Worm (Caenorhabditis elegans) whole organism, mixed stage, embryonic: Measurements from ENCODE around the gene F31B12.4.

Experiments
- M03D4.4 ChIP-seq: sonication (generic microtip); optimal IDR thresholded peaks from 2 replicates; lab custom pipeline; 2017; ENCODE audit warnings: mild to moderate bottlenecking, missing genetic modification characterization, missing compliant biosample characterization
- bed-3 ChIP-seq: fragments of 200-800 bp; sonication (Bioruptor generic); optimal IDR thresholded peaks from 3 replicates; lab custom pipeline; 2018; ENCODE audit warnings: mild to moderate bottlenecking, missing genetic modification characterization, moderate library complexity, missing compliant biosample characterization
- blmp-1 ChIP-seq: fragments of 150-350 bp; optimal IDR thresholded peaks from 2 replicates; lab custom pipeline; 2014; ENCODE audit warnings: missing biosample characterization, missing genetic modification characterization
- ceh-43 ChIP-seq: fragments of 200-800 bp; sonication (Bioruptor generic); optimal IDR thresholded peaks from 2 replicates; lab custom pipeline; 2018; ENCODE audit warnings: mild to moderate bottlenecking, missing genetic modification characterization, moderate library complexity, missing compliant biosample characterization
- ceh-83 ChIP-seq: fragments of 200-800 bp; sonication (Bioruptor generic); optimal IDR thresholded peaks from 2 replicates; lab custom pipeline; 2018; ENCODE audit warnings: mild to moderate bottlenecking, missing genetic modification characterization, missing compliant biosample characterization
- ces-1 ChIP-seq: fragments of 150-350 bp; optimal IDR thresholded peaks from 2 replicates; lab custom pipeline; 2014; ENCODE audit warnings: missing biosample characterization, missing genetic modification reagents, missing genetic modification characterization
- cnd-1 ChIP-seq: fragments of 200-800 bp; sonication (Bioruptor generic); optimal IDR thresholded peaks from 2 replicates; lab custom pipeline; 2018; ENCODE audit warnings: mild to moderate bottlenecking, missing genetic modification characterization, missing compliant biosample characterization
- drap-1 ChIP-seq: fragments of 200-800 bp; sonication (Bioruptor generic); optimal IDR thresholded peaks from 3 replicates; lab custom pipeline; 2018; ENCODE audit warnings: mild to moderate bottlenecking, missing genetic modification characterization, missing compliant biosample characterization
- elt-3 ChIP-seq: fragments of 150-350 bp; optimal IDR thresholded peaks from 2 replicates; lab custom pipeline; 2014; ENCODE audit warnings: missing biosample characterization, missing genetic modification characterization
- flh-1 ChIP-seq: fragments of 200-800 bp; sonication (Bioruptor generic); optimal IDR thresholded peaks from 2 replicates; lab custom pipeline; 2018; ENCODE audit warnings: mild to moderate bottlenecking, missing genetic modification characterization, moderate library complexity, missing compliant biosample characterization
- ham-2 ChIP-seq: fragments of 200-800 bp; sonication (Bioruptor generic); optimal IDR thresholded peaks from 2 replicates; lab custom pipeline; 2018; ENCODE audit warnings: mild to moderate bottlenecking, missing genetic modification characterization, missing compliant biosample characterization
- hlh-1 ChIP-seq: fragments of 150-350 bp; optimal IDR thresholded peaks from 2 replicates; lab custom pipeline; 2014; ENCODE audit warnings: missing biosample characterization, missing genetic modification reagents, missing genetic modification characterization
- lin-32 ChIP-seq: fragments of 200-800 bp; sonication (Bioruptor generic); optimal IDR thresholded peaks from 2 replicates; lab custom pipeline; 2018; ENCODE audit warnings: mild to moderate bottlenecking, missing genetic modification characterization, missing compliant biosample characterization
- lsy-2 ChIP-seq: fragments of 150-350 bp; optimal IDR thresholded peaks from 2 replicates; lab custom pipeline; 2014; ENCODE audit warnings: missing biosample characterization, missing genetic modification characterization
- mab-5 ChIP-seq: fragments of 150-350 bp; optimal IDR thresholded peaks from 2 replicates; lab custom pipeline; 2014; ENCODE audit warnings: missing biosample characterization, missing genetic modification characterization
- mep-1 ChIP-seq: fragments of 150-350 bp; optimal IDR thresholded peaks from 2 replicates; lab custom pipeline; 2017; ENCODE audit warnings: missing biosample characterization, missing genetic modification reagents, missing genetic modification characterization, inconsistent platforms
- mls-2 ChIP-seq: sonication (generic microtip); optimal IDR thresholded peaks from 2 replicates; lab custom pipeline; 2016; ENCODE audit warnings: mild to moderate bottlenecking, missing genetic modification characterization, moderate library complexity, missing compliant biosample characterization
- nhr-12 ChIP-seq: fragments of 150-350 bp; optimal IDR thresholded peaks from 2 replicates; lab custom pipeline; 2014; ENCODE audit warnings: missing biosample characterization, missing genetic modification characterization
- nhr-2 ChIP-seq: fragments of 150-350 bp; optimal IDR thresholded peaks from 2 replicates; lab custom pipeline; 2014; ENCODE audit warnings: missing biosample characterization, missing genetic modification characterization
- nhr-237 ChIP-seq: fragments of 150-350 bp; optimal IDR thresholded peaks from 2 replicates; lab custom pipeline; 2014; ENCODE audit warnings: missing biosample characterization, missing genetic modification characterization
- nhr-28 ChIP-seq: fragments of 150-350 bp; optimal IDR thresholded peaks from 2 replicates; lab custom pipeline; 2014; ENCODE audit warnings: missing biosample characterization, missing genetic modification characterization
- nhr-76 ChIP-seq: sonication (generic microtip); optimal IDR thresholded peaks from 2 replicates; lab custom pipeline; 2017; ENCODE audit warnings: missing biosample characterization, missing genetic modification characterization
- pha-4 ChIP-seq: fragments of 150-350 bp; optimal IDR thresholded peaks from 2 replicates; lab custom pipeline; 2018; ENCODE audit warnings: missing biosample characterization, missing genetic modification reagents, missing genetic modification characterization
- sem-2 ChIP-seq: fragments of 200-800 bp; sonication (Bioruptor generic); optimal IDR thresholded peaks from 2 replicates; lab custom pipeline; 2018; ENCODE audit warnings: mild to moderate bottlenecking, missing genetic modification characterization, missing compliant biosample characterization
- snpc-4 ChIP-seq: fragments of 150-350 bp; optimal IDR thresholded peaks from 2 replicates; lab custom pipeline; 2014; ENCODE audit warnings: missing biosample characterization, missing genetic modification characterization
- tbx-8 ChIP-seq: fragments of 200-800 bp; sonication (Bioruptor generic); optimal IDR thresholded peaks from 2 replicates; lab custom pipeline; 2018; ENCODE audit warnings: mild to moderate bottlenecking, missing genetic modification characterization, moderate library complexity, missing compliant biosample characterization
- unc-120 ChIP-seq: sonication (generic microtip); optimal IDR thresholded peaks from 2 replicates; lab custom pipeline; 2017; ENCODE audit warnings: missing genetic modification characterization, missing compliant biosample characterization; ENCODE audit not compliant: poor library complexity, severe bottlenecking
- unc-39 ChIP-seq: fragments of 150-350 bp; optimal IDR thresholded peaks from 2 replicates; lab custom pipeline; 2014; ENCODE audit warnings: missing biosample characterization, missing genetic modification characterization
- unc-62 ChIP-seq: fragments of 150-350 bp; optimal IDR thresholded peaks from 2 replicates; lab custom pipeline; 2014; ENCODE audit warnings: missing biosample characterization, missing genetic modification reagents, missing genetic modification characterization
- zip-8 ChIP-seq: fragments of 150-350 bp; optimal IDR thresholded peaks from 2 replicates; lab custom pipeline; 2014; ENCODE audit warnings: missing biosample characterization, missing genetic modification characterization
- ztf-11 ChIP-seq: fragments of 150-350 bp; optimal IDR thresholded peaks from 2 replicates; lab custom pipeline; 2014; ENCODE audit warnings: missing biosample characterization, missing genetic modification characterization

Gene F31B12.4

DNA sequence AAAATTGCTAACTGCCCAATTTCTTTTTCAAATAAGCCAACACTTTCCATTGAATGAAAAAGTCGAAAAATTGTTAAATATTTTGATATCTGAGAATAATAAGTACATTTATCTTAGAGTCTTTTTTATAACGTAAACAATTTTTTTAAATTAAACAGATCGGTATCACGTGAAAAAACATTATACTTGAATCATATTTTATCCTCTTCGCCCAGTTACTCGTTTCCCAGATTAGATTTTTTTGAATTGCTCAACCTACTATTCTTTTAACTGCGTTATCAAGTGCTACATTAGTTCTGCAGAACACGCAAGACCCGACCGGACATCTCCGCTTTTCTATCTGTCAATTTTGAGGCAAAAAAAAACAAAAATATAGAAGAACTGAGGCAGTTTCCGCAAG, at the start of gene F31B12.4:
Gene F31B12.4, plus strand, starts transcription at position 301 of the 400 bp plus-strand sequence.
- no peak for TF ChIP-seq ztf-11 (tag; lab: Kevin White, UChicago)
- no peak for TF ChIP-seq blmp-1 (tag; lab: Kevin White, UChicago)
- no peak for TF ChIP-seq lin-32 (GFP tag; lab: Kevin White, UChicago)
- TF ChIP-seq elt-3 (tag; lab: Kevin White, UChicago), result no peak

DNA sequence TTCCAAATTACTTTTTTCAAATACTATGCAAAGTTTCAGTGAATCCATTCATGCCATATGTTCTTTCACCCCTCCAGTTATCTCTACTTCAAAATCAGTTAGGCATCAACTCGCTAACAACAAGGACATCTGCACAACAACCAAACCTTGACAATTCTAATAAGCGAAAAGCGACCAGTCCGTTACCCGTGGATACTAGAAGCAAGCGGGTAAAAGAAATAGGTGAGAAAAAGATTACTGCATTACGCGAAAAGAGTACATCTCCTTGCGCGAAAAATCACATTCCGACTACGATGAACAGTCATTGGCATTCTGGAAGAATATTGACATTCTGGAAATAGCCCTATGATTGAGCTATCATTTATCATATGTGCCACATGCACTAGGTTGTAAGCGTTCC, 48.4 kb upstream of the F31B12.4 start:
- TF ChIP-seq lsy-2 (tag; lab: Kevin White, UChicago), result no peak
- TF ChIP-seq pha-4 (tag; lab: Kevin White, UChicago), result no peak
- no peak for TF ChIP-seq flh-1 (GFP tag; lab: Kevin White, UChicago)
- no peak for TF ChIP-seq zip-8
- TF ChIP-seq nhr-2, result no peak
- TF ChIP-seq drap-1, result no peak
- TF ChIP-seq elt-3 (tag; lab: Kevin White, UChicago), result no peak
- TF ChIP-seq ceh-43 (GFP tag; lab: Kevin White, UChicago), result no peak
- no peak for TF ChIP-seq unc-39 (tag; lab: Kevin White, UChicago)
- TF ChIP-seq ham-2 (GFP tag; lab: Kevin White, UChicago), result no peak
- TF ChIP-seq nhr-28 (tag; lab: Kevin White, UChicago), result no peak
- no peak for TF ChIP-seq bed-3
- no peak for TF ChIP-seq unc-120 (tag; lab: Kevin White, UChicago)
- no peak for TF ChIP-seq nhr-237
- no peak for TF ChIP-seq nhr-12 (tag; lab: Kevin White, UChicago)
- TF ChIP-seq mls-2, result no peak

DNA sequence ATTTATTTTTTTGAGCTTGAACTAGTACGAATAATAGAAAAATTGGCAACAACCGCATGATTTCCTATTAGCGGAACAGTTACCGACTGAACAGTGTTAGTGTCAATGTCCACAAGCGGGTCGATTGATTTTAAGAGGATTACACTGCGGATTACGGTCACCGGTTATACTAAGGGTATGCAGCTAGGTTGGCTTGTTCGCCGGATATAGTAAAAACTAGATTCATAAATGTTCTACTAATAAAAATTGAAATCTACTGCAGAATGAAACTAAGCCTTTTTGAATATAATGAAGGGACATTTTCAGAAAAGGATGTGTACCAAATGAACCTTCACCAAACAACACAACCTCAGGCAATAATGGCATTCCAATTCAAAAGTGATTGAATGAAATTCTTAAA, 46.9 kb upstream of the F31B12.4 start, which contains the start of gene R07A4.4:
Gene R07A4.4, minus strand, starts transcription at position 101 of the 400 bp plus-strand sequence.
- TF ChIP-seq ces-1 (GFP tag; lab: Kevin White, UChicago) (no peak), nhr-76 (tag; lab: Kevin White, UChicago) (no peak), blmp-1 (tag; lab: Kevin White, UChicago) (no peak), nhr-28 (tag; lab: Kevin White, UChicago) (no peak), zip-8 (no peak), mep-1 (tag; lab: Kevin White, UChicago) (no peak), mab-5 (tag; lab: Kevin White, UChicago) (no peak), pha-4 (tag; lab: Kevin White, UChicago) (no peak), bed-3 (no peak), lsy-2 (tag; lab: Kevin White, UChicago) (no peak), sem-2 (GFP tag; lab: Kevin White, UChicago) (no peak), ceh-43 (GFP tag; lab: Kevin White, UChicago) (no peak), elt-3 (tag; lab: Kevin White, UChicago) (no peak), unc-120 (tag; lab: Kevin White, UChicago) (no peak)

DNA sequence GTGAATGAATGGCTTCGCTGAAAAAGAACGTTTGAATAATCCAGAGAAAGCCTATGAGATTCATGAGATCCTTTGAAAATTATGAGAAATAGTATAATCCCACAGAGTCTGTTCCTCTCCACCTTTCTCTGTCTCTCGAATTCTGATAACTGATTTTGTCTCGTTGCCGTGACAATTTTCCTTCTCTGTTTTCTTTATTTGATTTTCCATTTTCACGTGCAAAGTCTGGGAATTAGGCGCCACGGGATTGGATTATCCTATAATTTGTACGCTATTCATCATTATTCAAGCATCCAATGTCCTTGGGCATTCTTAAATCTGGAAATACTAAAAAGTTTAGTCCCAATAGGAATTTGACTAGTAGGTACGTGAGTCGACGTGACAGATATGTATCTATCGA, 46.1 kb upstream of the F31B12.4 start:
- TF ChIP-seq ces-1 (GFP tag; lab: Kevin White, UChicago), result peak; percentile 32
- TF ChIP-seq mep-1 (tag; lab: Kevin White, UChicago), result no peak
- no peak for TF ChIP-seq ztf-11 (tag; lab: Kevin White, UChicago)

DNA sequence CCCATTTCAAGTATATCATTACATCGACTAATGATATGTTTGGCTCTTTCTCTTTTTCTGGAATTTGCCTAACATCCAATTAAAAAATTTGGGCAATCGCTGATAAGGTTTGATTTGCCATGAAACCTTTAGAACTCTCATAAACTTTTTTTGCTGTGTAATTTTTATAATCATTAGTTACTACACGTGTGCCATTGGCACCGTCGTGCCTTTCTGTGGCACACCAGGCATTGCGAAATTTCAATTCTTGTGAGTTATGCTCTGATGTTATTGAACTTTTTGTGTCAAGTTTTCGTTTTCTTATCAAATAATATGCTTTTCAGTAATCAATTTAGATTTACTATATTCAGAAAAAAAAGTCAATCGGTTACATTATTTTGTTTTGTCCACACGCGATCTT, 43.6 kb upstream of the F31B12.4 start:
- TF ChIP-seq mab-5 (tag; lab: Kevin White, UChicago) (no peak), snpc-4 (tag; lab: Kevin White, UChicago) (no peak), nhr-237 (no peak), pha-4 (tag; lab: Kevin White, UChicago) (no peak), flh-1 (GFP tag; lab: Kevin White, UChicago) (no peak)

DNA sequence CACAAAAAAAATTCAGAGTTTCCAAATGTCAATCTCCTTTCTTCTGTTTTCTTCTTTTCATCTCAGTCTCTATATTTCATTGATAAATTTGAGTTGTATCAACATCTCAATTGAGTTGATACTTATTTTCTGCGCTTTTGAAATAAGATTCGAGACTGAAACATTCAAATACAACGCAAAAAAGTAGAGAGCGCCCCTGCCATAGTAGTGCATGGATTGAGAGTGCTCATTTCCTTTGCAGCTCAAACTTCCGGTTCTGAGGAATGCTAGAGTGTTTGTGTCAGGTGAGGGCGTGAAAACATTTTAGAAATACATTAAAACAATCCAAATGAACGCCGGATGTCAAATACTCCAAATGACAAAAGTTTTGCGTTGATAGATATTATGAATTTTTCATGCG, 41.2 kb upstream of the F31B12.4 start:
- no peak for TF ChIP-seq cnd-1 (tag; lab: Kevin White, UChicago)
- TF ChIP-seq nhr-76 (tag; lab: Kevin White, UChicago), result no peak
- TF ChIP-seq flh-1 (GFP tag; lab: Kevin White, UChicago), result no peak
- TF ChIP-seq unc-62 (GFP tag; lab: Kevin White, UChicago), result no peak
- no peak for TF ChIP-seq elt-3 (tag; lab: Kevin White, UChicago)
- TF ChIP-seq lsy-2 (tag; lab: Kevin White, UChicago), result no peak
- TF ChIP-seq ces-1 (GFP tag; lab: Kevin White, UChicago), result no peak
- TF ChIP-seq M03D4.4 (tag; lab: Kevin White, UChicago), result no peak
- no peak for TF ChIP-seq mep-1 (tag; lab: Kevin White, UChicago)
- TF ChIP-seq sem-2 (GFP tag; lab: Kevin White, UChicago), result no peak
- no peak for TF ChIP-seq nhr-2
- no peak for TF ChIP-seq ceh-83
- TF ChIP-seq zip-8, result no peak
- no peak for TF ChIP-seq hlh-1 (tag; lab: Kevin White, UChicago)
- TF ChIP-seq tbx-8 (GFP tag; lab: Kevin White, UChicago), result no peak
- TF ChIP-seq nhr-237, result no peak
- no peak for TF ChIP-seq nhr-12 (tag; lab: Kevin White, UChicago)
- no peak for TF ChIP-seq nhr-28 (tag; lab: Kevin White, UChicago)
- TF ChIP-seq lin-32 (GFP tag; lab: Kevin White, UChicago), result no peak
- no peak for TF ChIP-seq drap-1
